Fruit fly (Drosophila melanogaster) whole organism, embryonic: ENCODE results near the gene SK.

Source experiments
- CG10209 ChIP-seq: fragments of 200-800 bp; sonication (Bioruptor generic); optimal IDR thresholded peaks from 3 replicates; lab custom pipeline; 2017; ENCODE audit warnings: missing biosample characterization, mild to moderate bottlenecking, missing genetic modification characterization, missing genetic modification reagents
- CG1024 ChIP-seq: fragments of 200-800 bp; sonication (Bioruptor generic); IDR thresholded peaks from 2 replicates; pipeline ENCODE4 v1.3.6; 2022; ENCODE audit warnings: missing biosample characterization, missing genetic modification characterization
- CG10366 ChIP-seq: fragments of 200-800 bp; sonication (Bioruptor generic); IDR thresholded peaks from 2 replicates; pipeline ENCODE4 v1.3.6; 2022; ENCODE audit warnings: missing biosample characterization, missing genetic modification characterization
- CG10431 ChIP-seq: fragments of 200-800 bp; sonication (Bioruptor generic); optimal IDR thresholded peaks from 3 replicates; lab custom pipeline; 2018; ENCODE audit warnings: missing biosample characterization, mild to moderate bottlenecking, missing genetic modification characterization
- CG11696 ChIP-seq: fragments of 200-800 bp; sonication (Bioruptor generic); IDR thresholded peaks from 2 replicates; pipeline ENCODE4 v1.3.6; 2022; ENCODE audit warnings: missing biosample characterization, missing genetic modification characterization
- CG12744 ChIP-seq: fragments of 200-800 bp; sonication (Bioruptor generic); optimal IDR thresholded peaks from 2 replicates; lab custom pipeline; 2016; ENCODE audit warnings: missing biosample characterization, missing genetic modification characterization
- CG14014 ChIP-seq: fragments of 200-800 bp; sonication (Bioruptor generic); IDR thresholded peaks from 2 replicates; pipeline ENCODE4 v1.3.6; 2022; ENCODE audit warnings: missing biosample characterization, missing genetic modification characterization
- CG14050 ChIP-seq: fragments of 200-800 bp; sonication (Bioruptor generic); IDR thresholded peaks from 3 replicates; pipeline ENCODE4 v1.3.6; 2022; ENCODE audit warnings: missing biosample characterization, missing genetic modification characterization
- CG15269 ChIP-seq: fragments of 200-800 bp; sonication (Bioruptor generic); optimal IDR thresholded peaks from 2 replicates; lab custom pipeline; 2018; ENCODE audit warnings: missing biosample characterization, mild to moderate bottlenecking, missing genetic modification characterization, moderate library complexity
- CG15696 ChIP-seq: fragments of 200-800 bp; sonication (Bioruptor generic); optimal IDR thresholded peaks from 2 replicates; lab custom pipeline; 2019; ENCODE audit warnings: missing biosample characterization, mild to moderate bottlenecking, missing genetic modification characterization, moderate library complexity
- CG16813 ChIP-seq: fragments of 200-800 bp; sonication (Bioruptor generic); IDR thresholded peaks from 3 replicates; pipeline ENCODE4 v1.3.6; 2022; ENCODE audit warnings: missing biosample characterization, missing genetic modification characterization; ENCODE audit not compliant: partially characterized antibody
- CG17328 ChIP-seq: fragments of 200-800 bp; sonication (Bioruptor generic); IDR thresholded peaks from 2 replicates; pipeline ENCODE4 v1.3.6; 2022; ENCODE audit warnings: missing biosample characterization, missing genetic modification characterization
- CG17361 ChIP-seq: fragments of 200-800 bp; sonication (Bioruptor generic); IDR thresholded peaks from 3 replicates; pipeline ENCODE4 v1.3.6; 2022; ENCODE audit warnings: missing biosample characterization, missing genetic modification characterization
- CG1792 ChIP-seq: fragments of 200-800 bp; sonication (Bioruptor generic); optimal IDR thresholded peaks from 2 replicates; lab custom pipeline; 2016; ENCODE audit warnings: missing biosample characterization, missing genetic modification characterization
- CG1832 ChIP-seq: fragments of 200-800 bp; sonication (Bioruptor generic); optimal IDR thresholded peaks from 2 replicates; lab custom pipeline; 2017; ENCODE audit warnings: missing biosample characterization, mild to moderate bottlenecking, missing genetic modification characterization, inconsistent platforms
- CG2116 ChIP-seq: fragments of 200-800 bp; sonication (Bioruptor generic); optimal IDR thresholded peaks from 3 replicates; lab custom pipeline; 2018; ENCODE audit warnings: missing biosample characterization, mild to moderate bottlenecking, missing genetic modification characterization
- CG2120 ChIP-seq: fragments of 200-800 bp; sonication (Bioruptor generic); optimal IDR thresholded peaks from 3 replicates; lab custom pipeline; 2016; ENCODE audit warnings: missing biosample characterization, missing genetic modification characterization
- CG2889 ChIP-seq: fragments of 200-800 bp; sonication (Bioruptor generic); IDR thresholded peaks from 3 replicates; pipeline ENCODE4 v1.3.6; 2022; ENCODE audit warnings: missing biosample characterization, missing genetic modification characterization
- CG3163 ChIP-seq: fragments of 200-800 bp; sonication (Bioruptor generic); optimal IDR thresholded peaks from 3 replicates; lab custom pipeline; 2016; ENCODE audit warnings: missing biosample characterization, missing genetic modification characterization
- CG34376 ChIP-seq: fragments of 200-800 bp; sonication (Bioruptor generic); optimal IDR thresholded peaks from 2 replicates; lab custom pipeline; 2018; ENCODE audit warnings: missing biosample characterization, mild to moderate bottlenecking, missing genetic modification characterization
- CG4282 ChIP-seq: fragments of 200-800 bp; sonication (Bioruptor generic); optimal IDR thresholded peaks from 2 replicates; lab custom pipeline; 2016; ENCODE audit warnings: missing biosample characterization, missing genetic modification characterization
- CG6654 ChIP-seq: fragments of 200-800 bp; sonication (Bioruptor generic); optimal IDR thresholded peaks from 2 replicates; lab custom pipeline; 2017; ENCODE audit warnings: missing biosample characterization, mild to moderate bottlenecking, missing genetic modification characterization
- CG7928 ChIP-seq: fragments of 200-800 bp; sonication (Bioruptor generic); optimal IDR thresholded peaks from 2 replicates; lab custom pipeline; 2017; ENCODE audit warnings: missing biosample characterization, mild to moderate bottlenecking, missing genetic modification characterization
- CG8359 ChIP-seq: fragments of 200-800 bp; sonication (Bioruptor generic); optimal IDR thresholded peaks from 2 replicates; lab custom pipeline; 2017; ENCODE audit warnings: missing biosample characterization, mild to moderate bottlenecking, missing genetic modification characterization, borderline replicate concordance
- Dad ChIP-seq: fragments of 200-800 bp; sonication (Bioruptor generic); optimal IDR thresholded peaks from 3 replicates; lab custom pipeline; 2016; ENCODE audit warnings: missing biosample characterization, missing genetic modification characterization
- Fer1 ChIP-seq: fragments of 200-800 bp; sonication (Bioruptor generic); optimal IDR thresholded peaks from 2 replicates; lab custom pipeline; 2017; ENCODE audit warnings: missing biosample characterization, mild to moderate bottlenecking, missing genetic modification characterization
- HmgZ ChIP-seq: fragments of 200-800 bp; sonication (Bioruptor generic); optimal IDR thresholded peaks from 2 replicates; lab custom pipeline; 2018; ENCODE audit warnings: missing biosample characterization, mild to moderate bottlenecking, missing genetic modification characterization
- Oli ChIP-seq: fragments of 200-800 bp; sonication (Bioruptor generic); optimal IDR thresholded peaks from 2 replicates; lab custom pipeline; 2018; ENCODE audit warnings: missing biosample characterization, mild to moderate bottlenecking, missing genetic modification characterization, moderate library complexity
- Opbp ChIP-seq: fragments of 200-800 bp; sonication (Bioruptor generic); IDR thresholded peaks from 3 replicates; pipeline ENCODE4 v1.3.6; 2022; ENCODE audit warnings: missing biosample characterization, missing genetic modification characterization; ENCODE audit not compliant: partially characterized antibody
- Rfx ChIP-seq: fragments of 200-800 bp; sonication (Bioruptor generic); IDR thresholded peaks from 2 replicates; pipeline ENCODE4 v1.3.6; 2022; ENCODE audit warnings: missing biosample characterization, missing genetic modification characterization
- ase ChIP-seq: fragments of 200-800 bp; sonication (Bioruptor generic); IDR thresholded peaks from 3 replicates; pipeline ENCODE4 v1.3.6; 2022; ENCODE audit warnings: missing biosample characterization, missing genetic modification characterization
- ato ChIP-seq: fragments of 200-800 bp; sonication (Bioruptor generic); IDR thresholded peaks from 2 replicates; pipeline ENCODE4 v1.3.6; 2022; ENCODE audit warnings: missing biosample characterization, missing genetic modification characterization; ENCODE audit not compliant: partially characterized antibody
- bsh ChIP-seq, 2 experiments: fragments of 200-800 bp; sonication (Bioruptor generic); optimal IDR thresholded peaks; 2 replicates each; lab custom pipeline; 2017 to 2018; ENCODE audit warnings: mild to moderate bottlenecking in 2 of 2, missing biosample characterization in 2 of 2, missing genetic modification characterization in 2 of 2, moderate library complexity in 1 of 2
- caup ChIP-seq: fragments of 200-800 bp; sonication (Bioruptor generic); optimal IDR thresholded peaks from 3 replicates; lab custom pipeline; 2017; ENCODE audit warnings: missing biosample characterization, mild to moderate bottlenecking, missing genetic modification characterization, moderate library complexity; ENCODE audit not compliant: severe bottlenecking
- cg ChIP-seq: fragments of 200-800 bp; sonication (Bioruptor generic); optimal IDR thresholded peaks from 3 replicates; lab custom pipeline; 2019; ENCODE audit warnings: missing biosample characterization, mild to moderate bottlenecking, missing genetic modification characterization, moderate library complexity
- crp ChIP-seq, 2 experiments: fragments of 200-800 bp; sonication (Bioruptor generic); optimal IDR thresholded peaks; 2 replicates in 1 of 2; 3 replicates in 1 of 2; lab custom pipeline; 2017; ENCODE audit warnings: missing biosample characterization in 2 of 2, missing genetic modification characterization in 2 of 2, mild to moderate bottlenecking in 1 of 2, moderate library complexity in 1 of 2
- dmrt99B ChIP-seq: fragments of 200-800 bp; sonication (Bioruptor generic); optimal IDR thresholded peaks from 2 replicates; lab custom pipeline; 2018; ENCODE audit warnings: missing biosample characterization, mild to moderate bottlenecking, missing genetic modification characterization, moderate library complexity
- jing ChIP-seq: fragments of 200-800 bp; sonication (Bioruptor generic); optimal IDR thresholded peaks from 2 replicates; lab custom pipeline; 2018; ENCODE audit warnings: missing biosample characterization, mild to moderate bottlenecking, missing genetic modification characterization
- kni ChIP-seq: fragments of 200-800 bp; sonication (Bioruptor generic); optimal IDR thresholded peaks from 3 replicates; lab custom pipeline; 2017; ENCODE audit warnings: mild to moderate bottlenecking, missing biosample characterization, missing genetic modification reagents, missing genetic modification characterization
- lmd ChIP-seq: fragments of 200-800 bp; sonication (Bioruptor generic); IDR thresholded peaks from 2 replicates; pipeline ENCODE4 v1.3.6; 2022; ENCODE audit warnings: missing biosample characterization, missing genetic modification characterization
- mam ChIP-seq: fragments of 200-800 bp; sonication (Bioruptor generic); optimal IDR thresholded peaks from 3 replicates; lab custom pipeline; 2016; ENCODE audit warnings: missing biosample characterization, missing genetic modification characterization
- otp ChIP-seq: fragments of 200-800 bp; sonication (Bioruptor generic); IDR thresholded peaks from 3 replicates; pipeline ENCODE4, ENCODE4 v1.3.6; 2022; ENCODE audit warnings: missing biosample characterization, missing genetic modification characterization
- pfk ChIP-seq: fragments of 200-800 bp; sonication (Bioruptor generic); optimal IDR thresholded peaks from 2 replicates; lab custom pipeline; 2018; ENCODE audit warnings: missing biosample characterization, mild to moderate bottlenecking, missing genetic modification characterization, moderate library complexity
- pnt ChIP-seq: fragments of 200-800 bp; sonication (Bioruptor generic); optimal IDR thresholded peaks from 3 replicates; lab custom pipeline; 2016; ENCODE audit warnings: missing biosample characterization, missing genetic modification characterization
- psq ChIP-seq: fragments of 200-800 bp; sonication (Bioruptor generic); optimal IDR thresholded peaks from 2 replicates; lab custom pipeline; 2017; ENCODE audit warnings: missing biosample characterization, missing genetic modification characterization
- ranshi ChIP-seq: fragments of 200-800 bp; sonication (Bioruptor generic); IDR thresholded peaks from 2 replicates; pipeline ENCODE4 v1.3.6; 2022; ENCODE audit warnings: missing biosample characterization, missing genetic modification characterization
- sens-2 ChIP-seq: fragments of 200-800 bp; sonication (Bioruptor generic); IDR thresholded peaks from 2 replicates; pipeline ENCODE4 v1.3.6; 2022; ENCODE audit warnings: missing biosample characterization, missing genetic modification characterization
- seq ChIP-seq: fragments of 200-800 bp; sonication (Bioruptor generic); IDR thresholded peaks from 2 replicates; pipeline ENCODE4 v1.3.6; 2022; ENCODE audit warnings: missing biosample characterization, missing genetic modification characterization
- sim ChIP-seq: fragments of 200-800 bp; sonication (Bioruptor generic); IDR thresholded peaks from 2 replicates; pipeline ENCODE4 v1.3.6; 2022; ENCODE audit warnings: missing biosample characterization, missing genetic modification characterization
- slbo ChIP-seq: fragments of 200-800 bp; sonication (Bioruptor generic); IDR thresholded peaks from 2 replicates; pipeline ENCODE4 v1.3.6; 2022; ENCODE audit warnings: missing biosample characterization, missing genetic modification characterization

SK gene

DNA sequence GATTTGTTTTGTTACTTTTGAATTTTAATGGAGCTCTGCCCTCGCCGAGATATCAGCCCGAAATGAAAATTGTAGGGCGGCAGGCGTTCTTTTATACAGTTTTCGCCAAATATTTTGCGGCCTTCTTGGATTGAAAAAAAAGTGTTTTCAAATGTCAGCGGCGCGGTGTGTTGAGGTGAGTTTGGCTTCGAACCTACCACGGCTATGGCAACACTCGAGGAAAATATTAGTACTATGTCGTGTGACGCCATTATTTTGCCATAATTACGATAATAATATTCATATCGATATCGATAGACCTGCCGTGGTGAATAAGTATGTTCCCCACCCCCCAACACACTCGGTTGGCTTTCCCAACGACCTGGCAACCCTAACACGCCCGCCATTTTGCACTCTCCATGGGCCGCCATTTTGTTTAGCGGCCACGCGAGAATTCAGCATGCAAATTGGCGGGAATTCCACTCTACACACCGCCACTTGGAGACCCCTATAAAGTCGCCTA lies 28.1 kb upstream of the SK start, which contains the start of the genes TrxT and dhd (continued):
- TF ChIP-seq kni = no peak
- TF ChIP-seq CG8359 (GFP tag; lab: Kevin White, UChicago) = no peak
- TF ChIP-seq CG3163 (GFP tag; lab: Kevin White, UChicago) = no peak
- TF ChIP-seq CG15696 (tag; lab: Kevin White, UChicago) = no peak
- TF ChIP-seq Rfx = peak; percentile 64
- TF ChIP-seq bsh (GFP tag; optimal IDR thresholded peaks at IDR 0.05; lab: Kevin White, UChicago) = peak in 1 of 2 experiments; percentile 26
- no peak for TF ChIP-seq CG4282 (GFP tag; lab: Kevin White, UChicago)
- TF ChIP-seq slbo (GFP tag; lab: Robert Waterston, UW) = no peak
- TF ChIP-seq jing (GFP tag; lab: Kevin White, UChicago) = no peak
- no peak for TF ChIP-seq ase (GFP tag; lab: Robert Waterston, UW)
- no peak for TF ChIP-seq CG10431
- no peak for TF ChIP-seq crp (GFP tag; optimal IDR thresholded peaks at IDR 0.05; lab: Kevin White, UChicago)
- TF ChIP-seq CG17361 (GFP tag; lab: Robert Waterston, UW) = no peak
- TF ChIP-seq CG15269 = no peak
- peak; percentile 23 for TF ChIP-seq CG10209
- TF ChIP-seq caup = peak; percentile 50
- TF ChIP-seq CG1792 = no peak
- no peak for TF ChIP-seq CG34376
- no peak for TF ChIP-seq Oli (tag; lab: Kevin White, UChicago)
- TF ChIP-seq seq (GFP tag; lab: Robert Waterston, UW) = no peak
- TF ChIP-seq ranshi = peak; percentile 19; the same call in 1 of the 2 replicates
- TF ChIP-seq Fer1 (GFP tag; lab: Kevin White, UChicago) = peak; percentile 50
- TF ChIP-seq CG17328 (GFP tag; lab: Robert Waterston, UW) = peak; percentile 64
- peak; percentile 64; the same call in 2 of the 3 replicates for TF ChIP-seq Opbp (GFP tag; lab: Robert Waterston, UW)
- TF ChIP-seq sens-2 = no peak
- no peak for TF ChIP-seq CG7928 (GFP tag; lab: Kevin White, UChicago)
- no peak for TF ChIP-seq CG1832 (GFP tag; lab: Kevin White, UChicago)
- TF ChIP-seq sim (GFP tag; lab: Robert Waterston, UW) = no peak
- peak; percentile 30 for TF ChIP-seq CG12744
- TF ChIP-seq dmrt99B (tag; lab: Kevin White, UChicago) = no peak
- no peak for TF ChIP-seq Dad
- TF ChIP-seq CG2889 (GFP tag; lab: Robert Waterston, UW) = no peak
- TF ChIP-seq pfk (GFP tag; lab: Kevin White, UChicago) = no peak
- TF ChIP-seq cg (GFP tag; lab: Kevin White, UChicago) = no peak
- peak; percentile 22 for TF ChIP-seq mam (GFP tag; lab: Kevin White, UChicago)
- TF ChIP-seq CG2116 (GFP tag; lab: Kevin White, UChicago) = peak; percentile 42
- TF ChIP-seq CG2120 (GFP tag; lab: Kevin White, UChicago) = peak; percentile 40
- no peak for TF ChIP-seq CG14050 (GFP tag; lab: Robert Waterston, UW)
- TF ChIP-seq ato (GFP tag; lab: Robert Waterston, UW) = peak; percentile 47; the same call in 1 of the 2 replicates
- TF ChIP-seq lmd (GFP tag; lab: Robert Waterston, UW) = peak; percentile 42; the same call in 1 of the 2 replicates
- TF ChIP-seq CG6654 (GFP tag; lab: Kevin White, UChicago) = no peak
- 0 out of 2 replicates have a peak, but pooled peaks have one; percentile 38 for TF ChIP-seq CG1024 (GFP tag; lab: Robert Waterston, UW)
- no peak for TF ChIP-seq psq (GFP tag; lab: Kevin White, UChicago)
- no peak for TF ChIP-seq CG11696 (GFP tag; lab: Robert Waterston, UW)
- TF ChIP-seq HmgZ = peak; percentile 49
- 0 out of 2 replicates have a peak, but pooled peaks have one; percentile 18 for TF ChIP-seq CG10366
- 0 out of 3 replicates have a peak, but pooled peaks have one; percentile 27 for TF ChIP-seq CG16813
- TF ChIP-seq pnt (GFP tag; lab: Kevin White, UChicago) = no peak
- 0 out of 2 replicates have a peak, but pooled peaks have one; percentile 34 for TF ChIP-seq CG14014 (GFP tag; lab: Robert Waterston, UW)
- no peak for TF ChIP-seq otp (GFP tag; lab: Robert Waterston, UW)
